Worm (Caenorhabditis elegans): ENCODE measurements around the gene T12B5.14.

DNA sequence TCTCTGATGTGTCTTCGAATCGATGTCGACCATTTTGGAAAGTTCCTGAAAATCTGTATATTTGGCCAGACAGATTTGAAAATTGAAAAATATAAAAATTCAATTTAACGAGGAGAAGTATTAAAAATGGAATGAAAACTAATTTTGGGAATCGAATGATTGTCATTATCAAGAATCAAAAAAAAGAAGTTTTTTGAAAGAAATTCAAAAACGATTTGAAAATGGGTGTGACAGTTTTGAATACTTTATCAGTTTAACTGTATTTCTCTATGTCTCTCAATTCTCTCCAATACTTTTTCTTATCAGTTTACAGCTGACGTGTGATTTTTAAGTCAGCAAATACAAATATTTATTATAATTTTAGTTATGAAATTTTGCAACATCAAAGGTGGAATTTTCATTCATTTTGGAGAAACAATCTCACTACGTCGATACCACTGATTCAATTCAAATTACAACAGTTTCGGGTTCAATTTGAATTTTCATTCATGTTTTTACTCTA is 11.2 kb upstream of the T12B5.14 start, which contains the start of gene fbxa-59:
- no peak for TF ChIP-seq him-1 (tag; optimal IDR thresholded peaks at IDR 0.05)
- no peak for TF ChIP-seq dao-5 (tag; optimal IDR thresholded peaks at IDR 0.05)

All from whole organism, L4/young adult.